Fruit fly (Drosophila melanogaster): Measurements from ENCODE around the gene mtm.

Gene mtm

DNA sequence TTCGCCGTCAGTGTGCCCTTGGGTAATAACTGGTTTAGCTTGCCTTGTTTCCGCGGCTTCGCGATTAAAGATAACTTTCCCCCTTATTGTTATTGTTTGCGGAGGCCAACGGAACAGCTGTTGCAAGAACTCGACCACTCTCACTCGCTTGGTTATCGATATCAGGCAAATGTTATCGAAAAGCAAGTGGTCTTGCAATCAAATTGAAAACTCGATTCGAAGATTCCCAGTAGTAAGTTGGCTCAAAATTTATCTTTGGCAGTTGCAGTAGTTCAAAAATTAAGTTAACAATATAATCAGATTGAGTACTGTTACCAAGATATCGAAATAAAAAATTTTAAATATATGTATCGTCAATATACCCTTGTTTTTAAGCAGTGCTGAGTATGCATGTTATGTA is 29.0 kb upstream of the mtm start, which contains the start of the genes Fbw5 and CG9147 (continued):
- TF ChIP-seq Usf (GFP tag; optimal IDR thresholded peaks at IDR 0.05) (peak; percentile 99), gem (tag; optimal IDR thresholded peaks at IDR 0.05) (peak; percentile 100), Eip74EF (GFP tag; optimal IDR thresholded peaks at IDR 0.05) (peak in 1 of 2 experiments; percentile 100), CG9932 (GFP tag; IDR thresholded peaks at IDR 0.05) (peak; percentile 99), Hsf (GFP tag; optimal IDR thresholded peaks at IDR 0.05) (peak; percentile 100), Sox102F (GFP tag; optimal IDR thresholded peaks at IDR 0.05) (peak; percentile 100), zfh2 (GFP tag; optimal IDR thresholded peaks at IDR 0.05) (peak; percentile 99), CG9817 (tag; optimal IDR thresholded peaks at IDR 0.05) (peak; percentile 99), CG8944 (GFP tag; optimal IDR thresholded peaks at IDR 0.05) (peak; percentile 99), CG6765 (GFP tag; optimal IDR thresholded peaks at IDR 0.05) (peak; percentile 93), lbe (GFP tag; optimal IDR thresholded peaks at IDR 0.05) (peak; percentile 99), row (GFP tag; IDR thresholded peaks at IDR 0.05) (peak; percentile 100), sima (GFP tag; optimal IDR thresholded peaks at IDR 0.05) (peak; percentile 99), CG13624 (GFP tag; optimal IDR thresholded peaks at IDR 0.05) (peak; percentile 100), CG1602 (GFP tag; optimal IDR thresholded peaks at IDR 0.05) (peak; percentile 100), CG10267 (tag; optimal IDR thresholded peaks at IDR 0.05) (peak; percentile 98), sqz (GFP tag; optimal IDR thresholded peaks at IDR 0.05) (peak; percentile 97), Hr3 (GFP tag; optimal IDR thresholded peaks at IDR 0.05) (peak; percentile 100), unpg (GFP tag; optimal IDR thresholded peaks at IDR 0.05) (peak; percentile 100), repo (GFP tag; optimal IDR thresholded peaks at IDR 0.05) (peak; percentile 99), CG2889 (GFP tag; IDR thresholded peaks at IDR 0.05) (peak; percentile 99), CG8478 (optimal IDR thresholded peaks at IDR 0.05) (no peak), z (GFP tag; IDR thresholded peaks at IDR 0.05) (peak; percentile 86), CG7357 (GFP tag; IDR thresholded peaks at IDR 0.05) (peak; percentile 96), chinmo (GFP tag; IDR thresholded peaks at IDR 0.05; ENCODE audit: partially characterized antibody) (0 out of 4 replicates have a peak, but pooled peaks have one; percentile 11), CG4282 (GFP tag; optimal IDR thresholded peaks at IDR 0.05) (peak; percentile 98), CG17186 (GFP tag; optimal IDR thresholded peaks at IDR 0.05) (peak; percentile 93), CG3407 (GFP tag; optimal IDR thresholded peaks at IDR 0.05) (peak; percentile 99), CG16813 (GFP tag; IDR thresholded peaks at IDR 0.05; ENCODE audit: partially characterized antibody) (peak; percentile 46; the same call in 1 of the 3 replicates), dpn (GFP tag; optimal IDR thresholded peaks at IDR 0.05) (peak; percentile 100), Rx (GFP tag; IDR thresholded peaks at IDR 0.05) (peak; percentile 99), Dip2 (GFP tag; IDR thresholded peaks at IDR 0.05) (peak; percentile 54), Taf1 (GFP tag; IDR thresholded peaks at IDR 0.05) (peak; percentile 99), CG16779 (GFP tag; IDR thresholded peaks at IDR 0.05) (peak; percentile 98), CG33557 (GFP tag; optimal IDR thresholded peaks at IDR 0.05) (peak; percentile 99), Asciz (GFP tag; optimal IDR thresholded peaks at IDR 0.05) (peak; percentile 99), CG7928 (GFP tag; optimal IDR thresholded peaks at IDR 0.05) (peak; percentile 84), CG17385 (GFP tag; optimal IDR thresholded peaks at IDR 0.05) (peak; percentile 100), Trl (optimal IDR thresholded peaks at IDR 0.05) (no peak), Trl (GFP tag; optimal IDR thresholded peaks at IDR 0.05) (peak; percentile 100), Myb (GFP tag; optimal IDR thresholded peaks at IDR 0.05) (peak; percentile 95), ranshi (GFP tag; IDR thresholded peaks at IDR 0.05) (peak; percentile 100), Dbx (GFP tag; IDR thresholded peaks at IDR 0.05) (peak; percentile 100), inv (GFP tag; IDR thresholded peaks at IDR 0.05; ENCODE audit: partially characterized antibody) (peak; percentile 18; the same call in 1 of the 2 replicates), CG2712 (tag; optimal IDR thresholded peaks at IDR 0.05) (peak; percentile 99), CG6254 (GFP tag; optimal IDR thresholded peaks at IDR 0.05) (peak; percentile 95), esg (GFP tag; conservative IDR thresholded peaks at IDR 0.05) (peak; percentile 100), CG31224 (GFP tag; IDR thresholded peaks at IDR 0.05) (peak; percentile 96), CG12769 (tag; optimal IDR thresholded peaks at IDR 0.05) (peak; percentile 100), croc (GFP tag; conservative IDR thresholded peaks at IDR 0.05) (peak; percentile 99), kni (GFP tag; optimal IDR thresholded peaks at IDR 0.05) (peak; percentile 70)

Data from whole organism, embryonic.